Worm (Caenorhabditis elegans) whole organism, late embryonic: ENCODE data around the gene Y38C1BA.4.
A peak's percentile ranks its signal among the peaks of the same experiment; 100 is the strongest.

Experiments used
- C08G9.2 ChIP-seq: sonication (generic microtip); optimal IDR thresholded peaks from 2 replicates; lab custom pipeline; 2016; ENCODE audit warnings: mild to moderate bottlenecking, missing genetic modification characterization, moderate library complexity, missing compliant biosample characterization
- K02D7.2 ChIP-seq: sonication (generic microtip); optimal IDR thresholded peaks from 2 replicates; lab custom pipeline; 2017; ENCODE audit warnings: mild to moderate bottlenecking, missing genetic modification characterization, missing compliant biosample characterization
- K09A11.1 ChIP-seq: sonication (generic microtip); optimal IDR thresholded peaks from 2 replicates; lab custom pipeline; 2017; ENCODE audit warnings: antibody characterized with exemption, mild to moderate bottlenecking, missing genetic modification characterization, missing compliant biosample characterization; ENCODE audit not compliant: insufficient read depth
- T23F11.4 ChIP-seq: fragments of 200-800 bp; sonication (Bioruptor generic); optimal IDR thresholded peaks from 2 replicates; lab custom pipeline; 2018; ENCODE audit warnings: mild to moderate bottlenecking, missing genetic modification characterization, missing compliant biosample characterization
- ahr-1 ChIP-seq: sonication (generic microtip); optimal IDR thresholded peaks from 2 replicates; lab custom pipeline; 2016; ENCODE audit warnings: missing genetic modification characterization, missing compliant biosample characterization
- ama-1 ChIP-seq: fragments of 150-350 bp; optimal IDR thresholded peaks from 2 replicates; lab custom pipeline; 2014
- ceh-19 ChIP-seq: fragments of 200-800 bp; sonication (Bioruptor generic); optimal IDR thresholded peaks from 2 replicates; lab custom pipeline; 2018; ENCODE audit warnings: mild to moderate bottlenecking, missing genetic modification characterization, missing compliant biosample characterization
- ceh-22 ChIP-seq: sonication (generic microtip); optimal IDR thresholded peaks from 2 replicates; lab custom pipeline; 2017; ENCODE audit warnings: missing biosample characterization, missing genetic modification characterization
- ceh-24 ChIP-seq: sonication (generic microtip); optimal IDR thresholded peaks from 2 replicates; lab custom pipeline; 2016; ENCODE audit warnings: mild to moderate bottlenecking, missing genetic modification characterization, missing compliant biosample characterization
- ceh-31 ChIP-seq: sonication (generic microtip); optimal IDR thresholded peaks from 2 replicates; lab custom pipeline; 2016; ENCODE audit warnings: missing genetic modification characterization, missing compliant biosample characterization
- ceh-6 ChIP-seq: fragments of 200-800 bp; sonication (Bioruptor generic); optimal IDR thresholded peaks from 2 replicates; lab custom pipeline; 2018; ENCODE audit warnings: mild to moderate bottlenecking, missing genetic modification characterization, missing compliant biosample characterization
- ceh-9 ChIP-seq: sonication (generic microtip); optimal IDR thresholded peaks from 2 replicates; lab custom pipeline; 2016; ENCODE audit warnings: mild to moderate bottlenecking, missing genetic modification characterization, inconsistent platforms, missing compliant biosample characterization
- dmd-4 ChIP-seq: sonication (generic microtip); optimal IDR thresholded peaks from 2 replicates; lab custom pipeline; 2016; ENCODE audit warnings: borderline replicate concordance, missing genetic modification characterization, missing compliant biosample characterization
- dve-1 ChIP-seq: sonication (generic microtip); optimal IDR thresholded peaks from 2 replicates; lab custom pipeline; 2017; ENCODE audit warnings: antibody characterized with exemption, mild to moderate bottlenecking, missing genetic modification characterization, missing compliant biosample characterization
- elt-4 ChIP-seq: sonication (generic microtip); optimal IDR thresholded peaks from 2 replicates; lab custom pipeline; 2016; ENCODE audit warnings: missing genetic modification characterization, missing compliant biosample characterization
- ets-4 ChIP-seq: sonication (generic microtip); optimal IDR thresholded peaks from 2 replicates; lab custom pipeline; 2016; ENCODE audit warnings: missing genetic modification characterization, missing compliant biosample characterization
- fkh-10 ChIP-seq: fragments of 150-350 bp; optimal IDR thresholded peaks from 2 replicates; lab custom pipeline; 2014; ENCODE audit warnings: missing biosample characterization, missing genetic modification reagents, missing genetic modification characterization
- gmeb-2 ChIP-seq: sonication (generic microtip); optimal IDR thresholded peaks from 2 replicates; lab custom pipeline; 2016; ENCODE audit warnings: missing genetic modification characterization, inconsistent platforms, missing compliant biosample characterization
- hlh-15 ChIP-seq: sonication (generic microtip); optimal IDR thresholded peaks from 2 replicates; lab custom pipeline; 2016; ENCODE audit warnings: missing genetic modification characterization, missing compliant biosample characterization
- hlh-30 ChIP-seq: sonication (generic microtip); optimal IDR thresholded peaks from 2 replicates; lab custom pipeline; 2017; ENCODE audit warnings: antibody characterized with exemption, missing genetic modification characterization, missing compliant biosample characterization; ENCODE audit not compliant: insufficient read depth
- hlh-6 ChIP-seq: sonication (generic microtip); optimal IDR thresholded peaks from 2 replicates; lab custom pipeline; 2016; ENCODE audit warnings: missing genotype, missing genetic modification characterization, missing compliant biosample characterization
- lim-6 ChIP-seq: sonication (generic microtip); optimal IDR thresholded peaks from 2 replicates; lab custom pipeline; 2016; ENCODE audit warnings: missing genetic modification characterization, missing compliant biosample characterization
- nfya-1 ChIP-seq: sonication (generic microtip); optimal IDR thresholded peaks from 2 replicates; lab custom pipeline; 2017; ENCODE audit warnings: missing genetic modification characterization, mild to moderate bottlenecking, missing compliant biosample characterization, antibody characterized with exemption, moderate library complexity
- nhr-11 ChIP-seq: fragments of 150-350 bp; optimal IDR thresholded peaks from 2 replicates; lab custom pipeline; 2014; ENCODE audit warnings: missing biosample characterization, missing genetic modification characterization
- nhr-232 ChIP-seq: sonication (generic microtip); optimal IDR thresholded peaks from 2 replicates; lab custom pipeline; 2016; ENCODE audit warnings: missing genetic modification characterization, missing compliant biosample characterization
- npax-4 ChIP-seq: sonication (generic microtip); optimal IDR thresholded peaks from 2 replicates; lab custom pipeline; 2016; ENCODE audit warnings: missing genetic modification characterization, missing compliant biosample characterization
- pag-3 ChIP-seq: sonication (generic microtip); optimal IDR thresholded peaks from 2 replicates; lab custom pipeline; 2016; ENCODE audit warnings: missing compliant biosample characterization, missing genetic modification characterization, borderline replicate concordance
- pat-9 ChIP-seq: fragments of 200-800 bp; sonication (Bioruptor generic); optimal IDR thresholded peaks from 2 replicates; lab custom pipeline; 2018; ENCODE audit warnings: mild to moderate bottlenecking, missing genetic modification characterization, moderate library complexity, missing compliant biosample characterization
- pax-1 ChIP-seq: fragments of 150-350 bp; optimal IDR thresholded peaks from 2 replicates; lab custom pipeline; 2014; ENCODE audit warnings: missing biosample characterization, missing genetic modification characterization
- pha-4 ChIP-seq: fragments of 150-350 bp; optimal IDR thresholded peaks from 2 replicates; lab custom pipeline; 2018; ENCODE audit warnings: missing biosample characterization, missing genetic modification reagents, missing genetic modification characterization
- pqm-1 ChIP-seq: sonication (generic microtip); optimal IDR thresholded peaks from 2 replicates; lab custom pipeline; 2016; ENCODE audit warnings: missing genetic modification characterization, missing compliant biosample characterization
- pros-1 ChIP-seq: fragments of 150-350 bp; optimal IDR thresholded peaks from 2 replicates; lab custom pipeline; 2014; ENCODE audit warnings: missing biosample characterization, missing genetic modification reagents, missing genetic modification characterization
- ref-2 ChIP-seq: sonication (generic microtip); optimal IDR thresholded peaks from 2 replicates; lab custom pipeline; 2016; ENCODE audit warnings: missing genetic modification characterization, missing compliant biosample characterization
- sdc-2 ChIP-seq: sonication (generic microtip); optimal IDR thresholded peaks from 2 replicates; lab custom pipeline; 2016; ENCODE audit warnings: missing genotype, missing genetic modification characterization, missing compliant biosample characterization
- sox-2 ChIP-seq: fragments of 200-800 bp; sonication (Bioruptor generic); IDR thresholded peaks from 2 replicates; pipeline ENCODE4 v1.3.6; 2022; ENCODE audit warnings: missing genetic modification reagents, missing genetic modification characterization, missing compliant biosample characterization
- syd-9 ChIP-seq: sonication (generic microtip); optimal IDR thresholded peaks from 2 replicates; lab custom pipeline; 2016; ENCODE audit warnings: mild to moderate bottlenecking, missing genetic modification characterization, moderate library complexity, missing compliant biosample characterization
- tbx-7 ChIP-seq: sonication (generic microtip); optimal IDR thresholded peaks from 2 replicates; lab custom pipeline; 2016; ENCODE audit warnings: missing genotype, missing genetic modification characterization, missing compliant biosample characterization
- ttx-3 ChIP-seq: sonication (generic microtip); optimal IDR thresholded peaks from 2 replicates; lab custom pipeline; 2016; ENCODE audit warnings: missing genetic modification reagents, missing genetic modification characterization, missing compliant biosample characterization
- unc-42 ChIP-seq: sonication (generic microtip); optimal IDR thresholded peaks from 2 replicates; lab custom pipeline; 2016; ENCODE audit warnings: missing genotype, missing genetic modification characterization, missing compliant biosample characterization
- unc-55 ChIP-seq: sonication (generic microtip); optimal IDR thresholded peaks from 2 replicates; lab custom pipeline; 2017; ENCODE audit warnings: missing biosample characterization, missing genetic modification reagents, missing genetic modification characterization
- zip-5 ChIP-seq: sonication (generic microtip); optimal IDR thresholded peaks from 2 replicates; lab custom pipeline; 2016; ENCODE audit warnings: missing genetic modification characterization, missing compliant biosample characterization

Gene Y38C1BA.4

DNA sequence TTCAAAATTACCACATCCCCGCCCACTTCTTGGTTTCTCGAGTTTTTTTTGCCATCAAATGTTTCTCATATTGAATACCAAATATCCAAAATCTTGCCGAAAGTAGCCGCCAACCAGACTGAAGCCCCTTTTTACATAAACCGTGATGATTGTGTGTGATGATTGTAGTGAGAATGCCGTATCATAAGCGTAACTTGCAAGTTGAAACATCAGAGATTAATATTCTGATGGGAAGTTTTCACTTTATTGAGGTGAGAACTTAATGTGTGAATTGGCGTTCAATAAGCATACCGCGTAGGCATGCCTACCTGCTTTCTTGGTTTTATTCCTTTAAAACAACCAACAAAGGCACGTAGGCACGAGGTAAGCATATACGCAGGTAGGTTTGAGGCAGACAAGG lies at the start of gene Y38C1BA.4:
Gene Y38C1BA.4, plus strand, starts transcription at position 301 of the 400 bp plus-strand sequence.
- TF ChIP-seq sox-2 (no peak), lim-6 (tag; lab: Kevin White, UChicago) (no peak), pqm-1 (no peak), npax-4 (tag; lab: Kevin White, UChicago) (no peak), hlh-30 (no peak), ceh-22 (tag; lab: Kevin White, UChicago) (no peak), nfya-1 (no peak), fkh-10 (GFP tag; lab: Kevin White, UChicago) (no peak), ceh-9 (tag; lab: Kevin White, UChicago) (no peak), pat-9 (tag; lab: Kevin White, UChicago) (no peak), ref-2 (tag; lab: Kevin White, UChicago) (no peak), ttx-3 (tag; lab: Kevin White, UChicago) (no peak), hlh-6 (tag; lab: Kevin White, UChicago) (no peak), ceh-24 (tag; lab: Kevin White, UChicago) (no peak), K09A11.1 (tag; lab: Kevin White, UChicago) (no peak), ceh-19 (GFP tag; lab: Kevin White, UChicago) (no peak), ceh-6 (no peak), sdc-2 (tag; lab: Kevin White, UChicago) (no peak), T23F11.4 (no peak), ama-1 (lab: Kevin White, UChicago) (no peak)

DNA sequence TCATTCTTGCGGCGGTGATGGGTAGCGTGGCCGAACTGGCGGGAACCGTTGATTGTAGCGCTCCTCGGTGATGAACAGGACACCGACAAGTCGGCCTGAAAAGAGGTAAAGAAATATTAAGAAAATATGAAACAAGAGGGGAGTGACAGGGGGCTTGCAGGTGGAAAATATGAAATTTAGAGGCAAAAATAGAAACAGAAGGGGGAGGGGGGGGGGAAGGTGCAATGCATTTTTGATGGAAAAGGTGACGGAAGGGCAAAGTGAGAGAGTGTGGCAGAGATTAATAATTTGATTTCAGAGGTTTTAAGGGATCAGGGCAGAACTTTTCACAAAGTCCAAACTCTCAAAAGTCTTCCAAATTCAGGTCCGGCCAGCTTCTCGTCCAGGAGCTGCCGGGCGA lies 40.1 kb upstream of the Y38C1BA.4 start, which contains the start of gene frpr-19:
Gene frpr-19, minus strand, starts transcription at position 101 of the 400 bp plus-strand sequence.
- no peak for TF ChIP-seq unc-55
- no peak for TF ChIP-seq syd-9 (tag; lab: Kevin White, UChicago)
- no peak for TF ChIP-seq hlh-15
- TF ChIP-seq ceh-19 (GFP tag; lab: Kevin White, UChicago) = no peak
- TF ChIP-seq ref-2 (tag; lab: Kevin White, UChicago) = no peak
- TF ChIP-seq pag-3 (tag; lab: Kevin White, UChicago) = no peak
- TF ChIP-seq unc-42 = no peak
- no peak for TF ChIP-seq ets-4 (tag; lab: Kevin White, UChicago)
- no peak for TF ChIP-seq gmeb-2
- no peak for TF ChIP-seq ttx-3 (tag; lab: Kevin White, UChicago)
- TF ChIP-seq pha-4 (tag; lab: Kevin White, UChicago) = no peak
- TF ChIP-seq tbx-7 (tag; lab: Kevin White, UChicago) = no peak
- no peak for TF ChIP-seq lim-6 (tag; lab: Kevin White, UChicago)
- no peak for TF ChIP-seq elt-4 (tag; lab: Kevin White, UChicago)
- no peak for TF ChIP-seq C08G9.2
- no peak for TF ChIP-seq ceh-22 (tag; lab: Kevin White, UChicago)
- no peak for TF ChIP-seq pax-1 (tag; lab: Kevin White, UChicago)
- TF ChIP-seq nhr-11 (tag; lab: Kevin White, UChicago) = no peak
- no peak for TF ChIP-seq ceh-6
- TF ChIP-seq nhr-232 (tag; lab: Kevin White, UChicago) = no peak

DNA sequence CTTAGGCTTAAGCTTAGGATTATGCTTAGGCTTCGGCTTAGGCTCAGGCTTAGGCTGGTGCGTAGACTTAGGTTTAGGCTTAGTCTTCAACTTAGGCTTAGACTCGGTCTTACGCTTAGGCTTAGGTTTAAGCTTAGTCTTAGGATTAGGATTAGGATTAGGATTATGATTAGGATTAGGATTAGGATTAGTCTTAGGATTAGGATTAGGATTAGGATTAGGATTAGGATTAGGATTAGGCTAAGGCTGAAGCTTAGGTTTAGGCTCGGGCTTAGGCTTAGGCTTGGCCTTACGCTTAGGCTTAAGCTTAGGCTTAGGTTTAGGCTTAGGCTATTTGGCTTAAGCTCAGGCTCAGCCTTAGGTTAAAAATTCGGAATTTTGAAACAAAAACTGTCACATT lies 36.5 kb upstream of the Y38C1BA.4 start:
- TF ChIP-seq dve-1 (peak; percentile 100), ceh-24 (tag; lab: Kevin White, UChicago) (no peak)

DNA sequence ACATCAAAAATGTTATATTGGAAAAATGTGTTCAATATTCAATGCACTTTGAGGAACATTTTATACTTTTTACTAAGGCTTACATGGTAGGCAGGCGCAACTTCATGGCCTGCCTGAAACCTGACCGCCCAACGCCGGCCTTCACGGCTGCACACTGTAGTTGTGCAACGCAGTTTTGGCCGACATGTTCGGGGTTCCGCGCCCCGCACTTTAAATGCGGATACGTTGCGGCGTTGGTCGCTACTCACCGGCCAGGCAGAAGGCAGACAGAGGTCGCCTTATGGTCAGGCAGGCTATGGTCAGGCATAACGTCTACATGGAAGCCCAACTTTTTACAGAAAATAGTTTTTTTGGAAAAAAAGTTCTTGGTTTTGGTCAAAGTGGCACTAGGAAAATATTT lies 31.0 kb upstream of the Y38C1BA.4 start:
- TF ChIP-seq ref-2 (tag; lab: Kevin White, UChicago) = no peak
- TF ChIP-seq pha-4 (tag; lab: Kevin White, UChicago) = no peak
- no peak for TF ChIP-seq unc-42
- no peak for TF ChIP-seq dve-1

DNA sequence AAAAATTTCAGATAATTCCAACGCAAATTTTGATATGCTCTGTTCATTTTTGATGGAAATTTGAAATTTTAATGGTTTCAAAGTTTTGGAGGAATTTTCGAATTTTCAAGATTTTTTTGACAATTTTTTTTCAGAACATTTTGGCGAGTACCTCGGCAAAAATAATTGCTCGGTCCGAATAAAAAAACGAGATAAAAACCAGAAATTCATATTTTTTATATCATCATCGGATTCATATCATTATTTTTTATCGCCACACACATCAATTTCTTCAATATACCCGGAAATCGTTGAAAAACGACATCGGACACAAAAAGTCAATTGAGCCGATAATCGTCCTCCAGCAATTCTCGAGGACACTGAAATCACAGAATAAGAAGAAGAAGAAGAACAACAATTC lies 29.9 kb upstream of the Y38C1BA.4 start:
- TF ChIP-seq pat-9 (tag; lab: Kevin White, UChicago) (no peak), ref-2 (tag; lab: Kevin White, UChicago) (no peak), pros-1 (tag; lab: Kevin White, UChicago) (no peak), dmd-4 (tag; lab: Kevin White, UChicago) (no peak), ceh-31 (tag; lab: Kevin White, UChicago) (no peak), npax-4 (tag; lab: Kevin White, UChicago) (no peak), nhr-11 (tag; lab: Kevin White, UChicago) (no peak), zip-5 (no peak), elt-4 (tag; lab: Kevin White, UChicago) (no peak), K02D7.2 (tag; lab: Kevin White, UChicago) (no peak), ahr-1 (no peak)
